Fruit fly (Drosophila melanogaster): Measurements from ENCODE around the gene CG13318.
A peak's percentile ranks its signal among the peaks of the same experiment; 100 is the strongest.

Gene CG13318

dm6 chr3R:8788722-8789400 lies 16.4 kb upstream of the CG13318 start:
- TF ChIP-seq rn (GFP tag; IDR thresholded peaks at IDR 0.05): peak; percentile 87
- peak; percentile 97 for TF ChIP-seq Pif1A (GFP tag; optimal IDR thresholded peaks at IDR 0.05)
- peak; percentile 91 for TF ChIP-seq CG12605 (GFP tag; IDR thresholded peaks at IDR 0.05)
- no peak for TF ChIP-seq CG10348 (GFP tag; IDR thresholded peaks at IDR 0.05)
- peak; percentile 78 for TF ChIP-seq CG15710 (tag; optimal IDR thresholded peaks at IDR 0.05)
- peak; percentile 95 for TF ChIP-seq Ets98B (GFP tag; IDR thresholded peaks at IDR 0.05)
- TF ChIP-seq CG8301 (tag; optimal IDR thresholded peaks at IDR 0.05): peak; percentile 82
- TF ChIP-seq EcR (GFP tag; optimal IDR thresholded peaks at IDR 0.05): no peak
- TF ChIP-seq Snoo (tag; optimal IDR thresholded peaks at IDR 0.05): peak; percentile 27
- TF ChIP-seq CG4496 (GFP tag; IDR thresholded peaks at IDR 0.05): peak; percentile 96
- peak; percentile 89 for TF ChIP-seq CG14655 (GFP tag; optimal IDR thresholded peaks at IDR 0.05)
- TF ChIP-seq CG8159 (tag; optimal IDR thresholded peaks at IDR 0.05): peak; percentile 82
- peak; percentile 90 for TF ChIP-seq CG32121 (GFP tag; IDR thresholded peaks at IDR 0.05)
- TF ChIP-seq CG34367 (tag; optimal IDR thresholded peaks at IDR 0.05): peak; percentile 76
- TF ChIP-seq gl (tag; optimal IDR thresholded peaks at IDR 0.05): peak; percentile 41
- TF ChIP-seq Pif1B (GFP tag; optimal IDR thresholded peaks at IDR 0.05): peak; percentile 98
- TF ChIP-seq D1 (tag; optimal IDR thresholded peaks at IDR 0.05): no peak
- peak; percentile 82 for TF ChIP-seq CG9948 (tag; optimal IDR thresholded peaks at IDR 0.05)
- TF ChIP-seq fd96Ca (GFP tag; IDR thresholded peaks at IDR 0.05): peak; percentile 94
- peak; percentile 77 for TF ChIP-seq CG17806 (tag; optimal IDR thresholded peaks at IDR 0.05)
- no peak for TF ChIP-seq CG13204 (GFP tag; optimal IDR thresholded peaks at IDR 0.05)

- TF ChIP-seq CG9948 (tag; optimal IDR thresholded peaks at IDR 0.05) (no peak), CG10348 (GFP tag; IDR thresholded peaks at IDR 0.05) (no peak), Pif1B (GFP tag; optimal IDR thresholded peaks at IDR 0.05) (no peak), CG14655 (GFP tag; optimal IDR thresholded peaks at IDR 0.05) (peak; percentile 75), CG12605 (GFP tag; IDR thresholded peaks at IDR 0.05) (no peak), gl (tag; optimal IDR thresholded peaks at IDR 0.05) (peak; percentile 8), rn (GFP tag; IDR thresholded peaks at IDR 0.05) (no peak)
These were observed 15.2 kb upstream of the CG13318 start for dm6 chr3R:8787538-8788282.

- TF ChIP-seq CG34367 (tag; optimal IDR thresholded peaks at IDR 0.05) (no peak), EcR (GFP tag; optimal IDR thresholded peaks at IDR 0.05) (peak; percentile 82), CG9948 (tag; optimal IDR thresholded peaks at IDR 0.05) (no peak), CG4496 (GFP tag; IDR thresholded peaks at IDR 0.05) (0 out of 3 replicates have a peak, but pooled peaks have one; percentile 23)
These were observed 13.0 kb upstream of the CG13318 start for dm6 chr3R:8785451-8785850.

dm6 chr3R:8784788-8785187 lies 12.3 kb upstream of the CG13318 start:
- TF ChIP-seq fd96Ca (GFP tag; IDR thresholded peaks at IDR 0.05) (peak; percentile 62; the same call in 2 of the 3 replicates), CG15710 (tag; optimal IDR thresholded peaks at IDR 0.05) (no peak), CG12605 (GFP tag; IDR thresholded peaks at IDR 0.05) (0 out of 2 replicates have a peak, but pooled peaks have one; percentile 24), CG32121 (GFP tag; IDR thresholded peaks at IDR 0.05) (peak; percentile 80), Ets98B (GFP tag; IDR thresholded peaks at IDR 0.05) (peak; percentile 73), EcR (GFP tag; optimal IDR thresholded peaks at IDR 0.05) (no peak), CG14655 (GFP tag; optimal IDR thresholded peaks at IDR 0.05) (no peak), rn (GFP tag; IDR thresholded peaks at IDR 0.05) (peak; percentile 47; the same call in 1 of the 2 replicates), CG4496 (GFP tag; IDR thresholded peaks at IDR 0.05) (peak; percentile 85), CG10348 (GFP tag; IDR thresholded peaks at IDR 0.05) (peak; percentile 10; the same call in 1 of the 2 replicates)

- TF ChIP-seq rn (GFP tag; IDR thresholded peaks at IDR 0.05) (no peak), Ets98B (GFP tag; IDR thresholded peaks at IDR 0.05) (no peak), CG8301 (tag; optimal IDR thresholded peaks at IDR 0.05) (no peak), CG8159 (tag; optimal IDR thresholded peaks at IDR 0.05) (no peak), fd96Ca (GFP tag; IDR thresholded peaks at IDR 0.05) (no peak), CG32121 (GFP tag; IDR thresholded peaks at IDR 0.05) (no peak), Pif1A (GFP tag; optimal IDR thresholded peaks at IDR 0.05) (no peak), Snoo (tag; optimal IDR thresholded peaks at IDR 0.05) (no peak), gl (tag; optimal IDR thresholded peaks at IDR 0.05) (no peak), CG34367 (tag; optimal IDR thresholded peaks at IDR 0.05) (no peak), CG13204 (GFP tag; optimal IDR thresholded peaks at IDR 0.05) (no peak), D1 (tag; optimal IDR thresholded peaks at IDR 0.05) (no peak), Pif1B (GFP tag; optimal IDR thresholded peaks at IDR 0.05) (no peak), CG9948 (tag; optimal IDR thresholded peaks at IDR 0.05) (no peak), CG10348 (GFP tag; IDR thresholded peaks at IDR 0.05) (no peak), CG12605 (GFP tag; IDR thresholded peaks at IDR 0.05) (no peak), EcR (GFP tag; optimal IDR thresholded peaks at IDR 0.05) (no peak), CG15710 (tag; optimal IDR thresholded peaks at IDR 0.05) (no peak), CG17806 (tag; optimal IDR thresholded peaks at IDR 0.05) (no peak), CG14655 (GFP tag; optimal IDR thresholded peaks at IDR 0.05) (no peak)
These were observed 8.2 kb upstream of the CG13318 start, which contains the start of gene CG33189 for dm6 chr3R:8780689-8781088. Gene CG33189, minus strand, starts transcription at chr3R:8780789.

DNA sequence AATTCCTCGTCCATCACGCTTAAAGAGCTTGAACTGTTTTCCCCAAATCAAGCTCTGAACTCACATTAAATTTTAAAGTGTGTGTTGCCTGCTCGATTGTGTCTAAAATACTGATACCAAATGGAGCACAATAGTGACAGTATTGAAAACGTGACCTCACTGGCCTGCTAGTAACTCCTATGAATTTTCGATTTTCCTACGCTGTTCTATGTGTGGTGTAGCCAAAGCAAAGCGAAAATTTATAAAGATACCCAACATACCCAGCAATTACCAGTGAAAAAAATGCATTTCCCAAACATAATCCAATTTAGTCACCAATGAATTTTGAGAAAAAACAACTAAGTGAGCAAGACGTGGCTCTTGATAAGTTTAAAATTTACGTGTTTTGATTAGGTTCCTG lies 7.3 kb upstream of the CG13318 start, which contains the start of gene CG33191:
TSS of gene CG33191 (minus strand) at position 101 of the 400 bp plus-strand sequence.
- no peak for TF ChIP-seq CG34367 (tag; optimal IDR thresholded peaks at IDR 0.05)
- no peak for TF ChIP-seq EcR (GFP tag; optimal IDR thresholded peaks at IDR 0.05)
- TF ChIP-seq CG9948 (tag; optimal IDR thresholded peaks at IDR 0.05): no peak
- no peak for TF ChIP-seq CG14655 (GFP tag; optimal IDR thresholded peaks at IDR 0.05)
- TF ChIP-seq gl (tag; optimal IDR thresholded peaks at IDR 0.05): no peak
- no peak for TF ChIP-seq CG8159 (tag; optimal IDR thresholded peaks at IDR 0.05)

Measured in whole organism, pupa.